Fruit fly (Drosophila melanogaster) whole organism, pupa: Measurements from ENCODE around the gene CG1542.

Source experiments
- CG10348 ChIP-seq: fragments of 200-800 bp; sonication (Bioruptor generic); IDR thresholded peaks from 2 replicates; pipeline ENCODE4 v1.3.6; 2022; ENCODE audit warnings: missing biosample characterization, missing genetic modification characterization
- CG12605 ChIP-seq: fragments of 200-800 bp; sonication (Bioruptor generic); IDR thresholded peaks from 2 replicates; pipeline ENCODE4 v1.3.6; 2022; ENCODE audit warnings: missing biosample characterization, missing genetic modification characterization
- CG15710 ChIP-seq: fragments of 200-800 bp; sonication (Bioruptor generic); optimal IDR thresholded peaks from 2 replicates; lab custom pipeline; 2018; ENCODE audit warnings: missing biosample characterization, mild to moderate bottlenecking, missing genetic modification characterization, moderate library complexity
- CG17806 ChIP-seq: fragments of 200-800 bp; sonication (Bioruptor generic); optimal IDR thresholded peaks from 2 replicates; lab custom pipeline; 2018; ENCODE audit warnings: missing biosample characterization, mild to moderate bottlenecking, missing genetic modification characterization, moderate library complexity
- CG32121 ChIP-seq: fragments of 200-800 bp; sonication (Bioruptor generic); IDR thresholded peaks from 2 replicates; pipeline ENCODE4 v1.3.6; 2022; ENCODE audit warnings: missing biosample characterization, missing genetic modification characterization
- CG34367 ChIP-seq: fragments of 200-800 bp; sonication (Bioruptor generic); optimal IDR thresholded peaks from 2 replicates; lab custom pipeline; 2018; ENCODE audit warnings: missing biosample characterization, mild to moderate bottlenecking, missing genetic modification characterization
- CG4496 ChIP-seq: fragments of 200-800 bp; sonication (Bioruptor generic); IDR thresholded peaks from 3 replicates; pipeline ENCODE4 v1.3.6; 2022; ENCODE audit warnings: missing biosample characterization, missing genetic modification characterization
- CG9948 ChIP-seq: fragments of 200-800 bp; sonication (Bioruptor generic); optimal IDR thresholded peaks from 2 replicates; lab custom pipeline; 2018; ENCODE audit warnings: missing biosample characterization, mild to moderate bottlenecking, missing genetic modification characterization, moderate library complexity
- EcR ChIP-seq: fragments of 200-800 bp; sonication (Bioruptor generic); optimal IDR thresholded peaks from 3 replicates; lab custom pipeline; 2019; ENCODE audit warnings: missing biosample characterization, missing genetic modification characterization, mild to moderate bottlenecking, moderate library complexity, missing genetic modification reagents
- Ets98B ChIP-seq: fragments of 200-800 bp; sonication (Bioruptor generic); IDR thresholded peaks from 2 replicates; pipeline ENCODE4 v1.3.6; 2022; ENCODE audit warnings: missing biosample characterization, missing genetic modification characterization
- Pif1B ChIP-seq: fragments of 200-800 bp; sonication (Bioruptor generic); optimal IDR thresholded peaks from 3 replicates; lab custom pipeline; 2016; ENCODE audit warnings: missing biosample characterization, missing genetic modification characterization
- fd96Ca ChIP-seq: fragments of 200-800 bp; sonication (Bioruptor generic); IDR thresholded peaks from 3 replicates; pipeline ENCODE4 v1.3.6; 2022; ENCODE audit warnings: missing biosample characterization, missing genetic modification characterization
- gl ChIP-seq: fragments of 200-800 bp; sonication (Bioruptor generic); optimal IDR thresholded peaks from 2 replicates; lab custom pipeline; 2018; ENCODE audit warnings: missing biosample characterization, mild to moderate bottlenecking, missing genetic modification characterization

dm6 chr3R:31168429-31168828 is 44.8 kb upstream of the CG1542 start:
- TF ChIP-seq gl (tag; lab: Kevin White, UChicago), result no peak
- TF ChIP-seq EcR (GFP tag; lab: Kevin White, UChicago), result no peak
- TF ChIP-seq CG32121 (GFP tag; lab: Robert Waterston, UW), result no peak
- TF ChIP-seq CG4496 (GFP tag; lab: Robert Waterston, UW), result no peak
- no peak for TF ChIP-seq fd96Ca (GFP tag; lab: Robert Waterston, UW)
- no peak for TF ChIP-seq Ets98B
- TF ChIP-seq CG12605, result no peak
- TF ChIP-seq Pif1B (GFP tag; lab: Kevin White, UChicago), result no peak
- no peak for TF ChIP-seq CG17806 (tag; lab: Kevin White, UChicago)
- TF ChIP-seq CG10348, result no peak
- no peak for TF ChIP-seq CG15710
- no peak for TF ChIP-seq CG34367
- no peak for TF ChIP-seq CG9948
